Worm (Caenorhabditis elegans): ENCODE data around the gene marb-1.

DNA sequence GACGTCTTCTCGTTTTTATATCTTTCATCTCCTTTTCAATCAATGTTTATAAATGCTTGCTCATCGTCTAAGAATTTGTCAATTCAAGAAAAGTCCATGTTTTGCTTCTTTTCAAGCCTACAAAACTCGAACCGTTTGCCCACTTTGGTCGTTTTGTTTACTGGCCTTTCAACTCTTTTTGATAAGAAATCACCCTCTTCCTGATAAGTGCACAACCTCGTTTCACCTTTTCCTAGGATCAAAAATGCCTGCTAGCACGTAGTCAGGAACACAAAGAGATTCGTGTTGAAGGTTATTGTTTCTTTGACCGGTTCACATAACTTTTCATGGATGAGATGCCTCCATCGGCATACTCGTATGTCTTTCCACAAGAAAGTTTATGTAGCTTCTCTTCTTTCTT lies 12.2 kb downstream of the marb-1 start:
- TF ChIP-seq zag-1 (tag; optimal IDR thresholded peaks at IDR 0.05), result no peak
- TF ChIP-seq pha-4 (GFP tag; IDR thresholded peaks at IDR 0.05), result no peak
- TF ChIP-seq pha-4 (tag; optimal IDR thresholded peaks at IDR 0.05), result no peak
- no peak for TF ChIP-seq nhr-10 (tag; optimal IDR thresholded peaks at IDR 0.05)
- TF ChIP-seq unc-39 (tag; optimal IDR thresholded peaks at IDR 0.05), result no peak
- no peak for TF ChIP-seq ZK337.2 (GFP tag; IDR thresholded peaks at IDR 0.05)
- TF ChIP-seq tag-97 (GFP tag; IDR thresholded peaks at IDR 0.05), result no peak
- no peak for TF ChIP-seq nhr-102 (tag; optimal IDR thresholded peaks at IDR 0.05)
- TF ChIP-seq nhr-237 (tag; optimal IDR thresholded peaks at IDR 0.05), result no peak
- no peak for TF ChIP-seq ces-1 (GFP tag; optimal IDR thresholded peaks at IDR 0.05)
